Worm (Caenorhabditis elegans): ENCODE results near the gene B0280.7.

- TF ChIP-seq W03F9.2 (tag; optimal IDR thresholded peaks at IDR 0.05), result no peak
- no peak for TF ChIP-seq dao-5 (tag; optimal IDR thresholded peaks at IDR 0.05)
- no peak for TF ChIP-seq him-1 (tag; optimal IDR thresholded peaks at IDR 0.05)
Measured at ce11 chrIII:7091042-7091441, 20.7 kb downstream of the B0280.7 start, which contains the start of gene ZK418.2.
